Worm (Caenorhabditis elegans) whole organism, late embryonic: ENCODE results near the gene tut-1.

Experiments used
- ama-1 ChIP-seq: fragments of 150-350 bp; optimal IDR thresholded peaks from 2 replicates; lab custom pipeline; 2014
- ceh-24 ChIP-seq: sonication (generic microtip); optimal IDR thresholded peaks from 2 replicates; lab custom pipeline; 2016; ENCODE audit warnings: mild to moderate bottlenecking, missing genetic modification characterization, missing compliant biosample characterization
- ceh-9 ChIP-seq: sonication (generic microtip); optimal IDR thresholded peaks from 2 replicates; lab custom pipeline; 2016; ENCODE audit warnings: mild to moderate bottlenecking, missing genetic modification characterization, inconsistent platforms, missing compliant biosample characterization
- elt-2 ChIP-seq: sonication (generic microtip); optimal IDR thresholded peaks from 2 replicates; lab custom pipeline; 2016; ENCODE audit warnings: missing genetic modification reagents, missing genetic modification characterization, missing compliant biosample characterization
- hlh-30 ChIP-seq: sonication (generic microtip); optimal IDR thresholded peaks from 2 replicates; lab custom pipeline; 2017; ENCODE audit warnings: antibody characterized with exemption, missing genetic modification characterization, missing compliant biosample characterization; ENCODE audit not compliant: insufficient read depth
- lin-11 ChIP-seq: fragments of 200-800 bp; sonication (Bioruptor generic); optimal IDR thresholded peaks from 2 replicates; lab custom pipeline; 2018; ENCODE audit warnings: mild to moderate bottlenecking, missing genetic modification characterization, missing compliant biosample characterization
- nhr-232 ChIP-seq: sonication (generic microtip); optimal IDR thresholded peaks from 2 replicates; lab custom pipeline; 2016; ENCODE audit warnings: missing genetic modification characterization, missing compliant biosample characterization
- odd-2 ChIP-seq: sonication (generic microtip); optimal IDR thresholded peaks from 2 replicates; lab custom pipeline; 2017; ENCODE audit warnings: antibody characterized with exemption, mild to moderate bottlenecking, missing genetic modification characterization, missing compliant biosample characterization
- pag-3 ChIP-seq: sonication (generic microtip); optimal IDR thresholded peaks from 2 replicates; lab custom pipeline; 2016; ENCODE audit warnings: missing compliant biosample characterization, missing genetic modification characterization, borderline replicate concordance
- pax-1 ChIP-seq: fragments of 150-350 bp; optimal IDR thresholded peaks from 2 replicates; lab custom pipeline; 2014; ENCODE audit warnings: missing biosample characterization, missing genetic modification characterization
- unc-55 ChIP-seq: sonication (generic microtip); optimal IDR thresholded peaks from 2 replicates; lab custom pipeline; 2017; ENCODE audit warnings: missing biosample characterization, missing genetic modification reagents, missing genetic modification characterization

- no peak for TF ChIP-seq ceh-9 (tag; lab: Kevin White, UChicago)
- TF ChIP-seq pax-1 (tag; lab: Kevin White, UChicago): no peak
- TF ChIP-seq ceh-24 (tag; lab: Kevin White, UChicago): no peak
- TF ChIP-seq ama-1: no peak
- no peak for TF ChIP-seq lin-11 (tag; lab: Kevin White, UChicago)
- no peak for TF ChIP-seq unc-55 (GFP tag; lab: Kevin White, UChicago)
- TF ChIP-seq odd-2 (tag; lab: Kevin White, UChicago): no peak
- no peak for TF ChIP-seq hlh-30 (tag; lab: Kevin White, UChicago)
- TF ChIP-seq elt-2 (tag; lab: Kevin White, UChicago): no peak
- no peak for TF ChIP-seq nhr-232
- TF ChIP-seq pag-3 (tag; lab: Kevin White, UChicago): no peak
Measured at ce11 chrIV:119792-120191, 1.7 kb downstream of the tut-1 start.
